Worm (Caenorhabditis elegans): Measurements from ENCODE around the gene F21C10.3.
A peak's percentile ranks its signal among the peaks of the same experiment; 100 is the strongest.

F21C10.3 gene

ce11 chrV:9079965-9080432 lies 47.9 kb upstream of the F21C10.3 start (continued):
- no peak for TF ChIP-seq Y67H2A.10 (GFP tag; conservative IDR thresholded peaks at IDR 0.05)
- no peak for TF ChIP-seq egl-18 (GFP tag; IDR thresholded peaks at IDR 0.05)
- TF ChIP-seq egl-44 (GFP tag; IDR thresholded peaks at IDR 0.05) = peak; percentile 79
- TF ChIP-seq ets-4 (GFP tag; optimal IDR thresholded peaks at IDR 0.05) = peak; percentile 92
- TF ChIP-seq die-1 (tag; optimal IDR thresholded peaks at IDR 0.05) = no peak
- TF ChIP-seq madf-8 (GFP tag; conservative IDR thresholded peaks at IDR 0.05) = no peak
- TF ChIP-seq F37B4.10 (GFP tag; IDR thresholded peaks at IDR 0.05) = no peak
- no peak for TF ChIP-seq ztf-3 (GFP tag; optimal IDR thresholded peaks at IDR 0.05)
- TF ChIP-seq ZK185.1 (tag; optimal IDR thresholded peaks at IDR 0.05; ENCODE audit: poor library complexity, severe bottlenecking) = peak; percentile 19
- no peak for TF ChIP-seq akir-1 (GFP tag; optimal IDR thresholded peaks at IDR 0.05)
- no peak for TF ChIP-seq nfya-1 (tag; optimal IDR thresholded peaks at IDR 0.05; ENCODE audit: borderline replicate concordance, insufficient read depth)
- peak; percentile 72 for TF ChIP-seq B0336.3 (GFP tag; IDR thresholded peaks at IDR 0.05)

DNA sequence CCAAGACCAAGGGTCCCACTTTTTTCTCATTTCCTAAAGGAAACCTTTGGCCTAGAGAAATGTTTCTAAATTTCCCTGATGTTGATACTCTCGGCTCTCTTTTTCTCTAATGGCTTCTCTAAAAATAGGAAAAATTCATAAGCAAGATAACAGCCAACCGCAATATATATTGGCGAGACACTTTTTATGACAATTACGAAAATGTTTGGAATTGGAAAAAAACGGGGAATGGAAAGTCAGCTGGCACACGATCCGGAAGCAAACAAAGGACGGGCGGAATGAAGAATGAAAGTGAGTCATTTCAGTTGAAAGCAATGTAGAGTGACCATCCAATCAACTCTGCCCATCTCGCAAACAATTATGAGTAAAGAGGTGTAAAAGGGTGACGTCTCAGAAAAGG lies 46.5 kb upstream of the F21C10.3 start:
- TF ChIP-seq rcor-1 (GFP tag; IDR thresholded peaks at IDR 0.05) = no peak
- TF ChIP-seq B0261.1 (tag; optimal IDR thresholded peaks at IDR 0.05) = no peak
- TF ChIP-seq nhr-80 (tag; optimal IDR thresholded peaks at IDR 0.05) = peak; percentile 62
- TF ChIP-seq lir-1 (GFP tag; conservative IDR thresholded peaks at IDR 0.05) = no peak
- TF ChIP-seq cebp-1 (GFP tag; IDR thresholded peaks at IDR 0.05) = no peak
- TF ChIP-seq cebp-1 (tag; optimal IDR thresholded peaks at IDR 0.05) = peak; percentile 13
- peak; percentile 17 for TF ChIP-seq ZK185.1 (tag; optimal IDR thresholded peaks at IDR 0.05; ENCODE audit: poor library complexity, severe bottlenecking)
- no peak for TF ChIP-seq ceh-91 (GFP tag; IDR thresholded peaks at IDR 0.05)
- TF ChIP-seq let-526 (GFP tag; IDR thresholded peaks at IDR 0.05) = no peak
- TF ChIP-seq B0035.1 (tag; optimal IDR thresholded peaks at IDR 0.05) = no peak
- TF ChIP-seq ceh-100 (GFP tag; IDR thresholded peaks at IDR 0.05) = no peak
- TF ChIP-seq Y95B8A.8 (GFP tag; IDR thresholded peaks at IDR 0.05) = no peak
- no peak for TF ChIP-seq snpc-1.3 (tag; optimal IDR thresholded peaks at IDR 0.05; ENCODE audit: insufficient read depth)

ce11 chrV:9082350-9082749 lies 45.5 kb upstream of the F21C10.3 start:
- no peak for TF ChIP-seq rpc-1 (optimal IDR thresholded peaks at IDR 0.05)
- no peak for TF ChIP-seq rpc-1 (tag; optimal IDR thresholded peaks at IDR 0.05)
- TF ChIP-seq cebp-1 (GFP tag; IDR thresholded peaks at IDR 0.05) = no peak
- TF ChIP-seq cebp-1 (tag; optimal IDR thresholded peaks at IDR 0.05) = no peak
- TF ChIP-seq ekl-4 (GFP tag; IDR thresholded peaks at IDR 0.05) = no peak
- TF ChIP-seq atf-7 (tag; optimal IDR thresholded peaks at IDR 0.05) = no peak
- TF ChIP-seq F57C9.4 (tag; optimal IDR thresholded peaks at IDR 0.05) = no peak
- no peak for TF ChIP-seq egl-44 (GFP tag; IDR thresholded peaks at IDR 0.05)
- TF ChIP-seq xnd-1 (tag; optimal IDR thresholded peaks at IDR 0.05) = no peak
- TF ChIP-seq repo-1 (tag; optimal IDR thresholded peaks at IDR 0.05) = no peak
- TF ChIP-seq ztf-25 (GFP tag; IDR thresholded peaks at IDR 0.05) = no peak
- TF ChIP-seq snpc-1.1 (tag; optimal IDR thresholded peaks at IDR 0.05; ENCODE audit: insufficient read depth) = no peak
- no peak for TF ChIP-seq ama-1 (optimal IDR thresholded peaks at IDR 0.05)
- no peak for TF ChIP-seq ama-1 (GFP tag; optimal IDR thresholded peaks at IDR 0.05)

DNA sequence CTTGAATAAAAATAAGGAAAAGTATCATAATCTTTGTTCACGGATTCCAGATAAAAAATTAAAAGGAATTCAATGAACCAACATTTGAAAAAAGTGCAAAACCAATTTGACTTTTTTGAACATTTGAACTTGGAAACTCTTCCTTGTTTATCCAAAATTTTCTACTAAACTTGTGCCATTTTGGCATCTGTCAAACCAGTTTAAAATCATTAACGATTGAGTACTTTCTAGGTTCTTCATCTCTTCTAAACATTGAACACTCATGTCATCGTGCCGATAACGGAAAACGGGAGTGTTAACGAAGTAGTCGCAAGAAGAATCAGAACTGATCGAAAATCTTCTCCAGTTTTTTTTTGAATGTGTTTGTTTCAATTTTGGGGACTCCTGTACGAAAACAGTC lies 43.6 kb upstream of the F21C10.3 start:
- no peak for TF ChIP-seq lsl-1 (GFP tag; optimal IDR thresholded peaks at IDR 0.05)

Data from whole organism, young adult.